Worm (Caenorhabditis elegans) whole organism, young adult: ENCODE measurements around the gene sri-60.
A peak's percentile ranks its signal among the peaks of the same experiment; 100 is the strongest.
"Not testable (repeated sequence)": the region's sequence is repeated elsewhere in the genome, so short reads cannot be mapped to it uniquely, and the experiment has no call there.

ENCODE experiments used
- B0019.2 ChIP-seq: fragments of 200-800 bp; sonication (Bioruptor generic); conservative IDR thresholded peaks from 2 replicates; pipeline ENCODE4 v1.3.6; 2022; ENCODE audit warnings: missing genetic modification reagents, missing genetic modification characterization, missing compliant biosample characterization
- B0336.3 ChIP-seq: fragments of 200-800 bp; sonication (Bioruptor generic); IDR thresholded peaks from 2 replicates; pipeline ENCODE4 v1.3.6; 2022; ENCODE audit warnings: missing genetic modification characterization, missing compliant biosample characterization
- C06A6.2 ChIP-seq: fragments of 200-800 bp; sonication (Bioruptor generic); conservative IDR thresholded peaks from 2 replicates; pipeline ENCODE4 v1.3.6; 2022; ENCODE audit warnings: missing genetic modification characterization, missing compliant biosample characterization
- F10E7.11 ChIP-seq: sonication (generic microtip); optimal IDR thresholded peaks from 2 replicates; lab custom pipeline; 2017; ENCODE audit warnings: mild to moderate bottlenecking, missing genetic modification characterization, moderate library complexity, missing compliant biosample characterization
- F23B12.7 ChIP-seq: sonication (generic microtip); optimal IDR thresholded peaks from 2 replicates; lab custom pipeline; 2017; ENCODE audit warnings: missing genetic modification characterization, mild to moderate bottlenecking, missing compliant biosample characterization, antibody characterized with exemption, moderate library complexity; ENCODE audit not compliant: insufficient read depth
- F33H1.4 ChIP-seq: fragments of 200-800 bp; sonication (Bioruptor generic); IDR thresholded peaks from 2 replicates; pipeline ENCODE4 v1.3.6; 2022; ENCODE audit warnings: missing genetic modification reagents, missing genetic modification characterization, missing compliant biosample characterization
- F39B2.1 ChIP-seq: fragments of 200-800 bp; sonication (Bioruptor generic); IDR thresholded peaks from 2 replicates; pipeline ENCODE4 v1.3.6; 2022; ENCODE audit warnings: missing genetic modification reagents, missing genetic modification characterization, missing compliant biosample characterization
- ZK185.1 ChIP-seq: sonication (generic microtip); optimal IDR thresholded peaks from 2 replicates; lab custom pipeline; 2016; ENCODE audit warnings: mild to moderate bottlenecking, missing genetic modification characterization, missing compliant biosample characterization; ENCODE audit not compliant: poor library complexity, severe bottlenecking
- aptf-2 ChIP-seq: fragments of 200-800 bp; sonication (Bioruptor generic); conservative IDR thresholded peaks from 2 replicates; pipeline ENCODE4 v1.3.6; 2022; ENCODE audit warnings: missing genetic modification reagents, missing genetic modification characterization, missing compliant biosample characterization
- atf-7 ChIP-seq: sonication (generic microtip); optimal IDR thresholded peaks from 2 replicates; lab custom pipeline; 2017; ENCODE audit warnings: mild to moderate bottlenecking, missing genetic modification characterization, missing compliant biosample characterization
- athp-1 ChIP-seq: sonication (generic microtip); optimal IDR thresholded peaks from 2 replicates; lab custom pipeline; 2017; ENCODE audit warnings: mild to moderate bottlenecking, missing genetic modification characterization, missing compliant biosample characterization
- ceh-100 ChIP-seq: fragments of 200-800 bp; sonication (Bioruptor generic); IDR thresholded peaks from 2 replicates; pipeline ENCODE4 v1.3.6; 2022; ENCODE audit warnings: missing genetic modification reagents, missing genetic modification characterization, missing compliant biosample characterization
- ceh-27 ChIP-seq: fragments of 200-800 bp; sonication (Bioruptor generic); optimal IDR thresholded peaks from 2 replicates; lab custom pipeline; 2018; ENCODE audit warnings: mild to moderate bottlenecking, missing genetic modification characterization, moderate library complexity, missing compliant biosample characterization
- ceh-40 ChIP-seq: fragments of 200-800 bp; sonication (Bioruptor generic); IDR thresholded peaks from 2 replicates; pipeline ENCODE4 v1.3.6; 2022; ENCODE audit warnings: missing genetic modification characterization, missing compliant biosample characterization
- dox-1 ChIP-seq: fragments of 200-800 bp; sonication (Bioruptor generic); IDR thresholded peaks from 2 replicates; pipeline ENCODE4 v1.3.6; 2022; ENCODE audit warnings: missing genetic modification reagents, missing genetic modification characterization, missing compliant biosample characterization
- efl-1 ChIP-seq: fragments of 150-350 bp; optimal IDR thresholded peaks from 2 replicates; lab custom pipeline; 2014; ENCODE audit warnings: missing biosample characterization, missing genetic modification reagents, missing genetic modification characterization
- ekl-4 ChIP-seq: fragments of 200-800 bp; sonication (Bioruptor generic); IDR thresholded peaks from 2 replicates; pipeline ENCODE4 v1.3.6; 2022; ENCODE audit warnings: missing genetic modification reagents, missing genetic modification characterization, missing compliant biosample characterization
- hlh-12 ChIP-seq: sonication (generic microtip); optimal IDR thresholded peaks from 2 replicates; lab custom pipeline; 2016; ENCODE audit warnings: missing genetic modification characterization, missing compliant biosample characterization
- hmg-1.2 ChIP-seq: fragments of 200-800 bp; sonication (Bioruptor generic); IDR thresholded peaks from 2 replicates; pipeline ENCODE4 v1.3.6; 2022; ENCODE audit warnings: missing genetic modification reagents, missing genetic modification characterization, missing compliant biosample characterization
- hrde-1 ChIP-seq: sonication (generic microtip); optimal IDR thresholded peaks from 2 replicates; lab custom pipeline; 2016; ENCODE audit warnings: missing genetic modification characterization, mild to moderate bottlenecking, missing compliant biosample characterization, moderate library complexity, missing genotype, missing genetic modification reagents, borderline replicate concordance
- let-607 ChIP-seq, 2 experiments: fragments of 200-800 bp in 1 of 2; sonication (Bioruptor generic) in 1 of 2; sonication (generic microtip) in 1 of 2; optimal IDR thresholded peaks; 2 replicates each; lab custom pipeline; 2016 to 2018; ENCODE audit warnings: mild to moderate bottlenecking in 2 of 2, missing compliant biosample characterization in 2 of 2, missing genetic modification characterization in 2 of 2, moderate library complexity in 2 of 2, missing genotype in 1 of 2
- lir-1 ChIP-seq: fragments of 200-800 bp; sonication (Bioruptor generic); conservative IDR thresholded peaks from 2 replicates; pipeline ENCODE4 v1.3.6; 2022; ENCODE audit warnings: missing genetic modification reagents, missing genetic modification characterization, missing compliant biosample characterization
- lsl-1 ChIP-seq: fragments of 200-800 bp; sonication (Bioruptor generic); optimal IDR thresholded peaks from 2 replicates; lab custom pipeline; 2018; ENCODE audit warnings: mild to moderate bottlenecking, missing genetic modification characterization, moderate library complexity, missing compliant biosample characterization
- madf-3 ChIP-seq: fragments of 200-800 bp; sonication (Bioruptor generic); IDR thresholded peaks from 2 replicates; pipeline ENCODE4 v1.3.6; 2022; ENCODE audit warnings: missing genetic modification reagents, missing genetic modification characterization, missing compliant biosample characterization
- madf-6 ChIP-seq: fragments of 200-800 bp; sonication (Bioruptor generic); IDR thresholded peaks from 2 replicates; pipeline ENCODE4 v1.3.6; 2022; ENCODE audit warnings: missing genetic modification reagents, missing genetic modification characterization, missing compliant biosample characterization
- madf-8 ChIP-seq: fragments of 200-800 bp; sonication (Bioruptor generic); conservative IDR thresholded peaks from 2 replicates; pipeline ENCODE4 v1.3.6; 2022; ENCODE audit warnings: missing genetic modification reagents, missing genetic modification characterization, missing compliant biosample characterization
- mcd-1 ChIP-seq: fragments of 200-800 bp; sonication (Bioruptor generic); IDR thresholded peaks from 2 replicates; pipeline ENCODE4 v1.3.6; 2022; ENCODE audit warnings: missing genetic modification reagents, missing genetic modification characterization, missing compliant biosample characterization
- nhr-80 ChIP-seq: sonication (generic microtip); optimal IDR thresholded peaks from 2 replicates; lab custom pipeline; 2016; ENCODE audit warnings: missing genetic modification characterization, missing compliant biosample characterization
- nhr-90 ChIP-seq: sonication (generic microtip); optimal IDR thresholded peaks from 2 replicates; lab custom pipeline; 2016; ENCODE audit warnings: missing genotype, mild to moderate bottlenecking, missing genetic modification characterization, missing compliant biosample characterization
- pha-4 ChIP-seq: fragments of 150-350 bp; sonication (generic microtip); optimal IDR thresholded peaks from 2 replicates; lab custom pipeline; 2014; ENCODE audit warnings: missing biosample characterization, missing genetic modification reagents, missing genetic modification characterization
- rcor-1 ChIP-seq: fragments of 200-800 bp; sonication (Bioruptor generic); IDR thresholded peaks from 2 replicates; pipeline ENCODE4 v1.3.6; 2022; ENCODE audit warnings: missing genetic modification reagents, missing genetic modification characterization, missing compliant biosample characterization
- rec-8 ChIP-seq, 2 experiments: sonication (generic microtip); optimal IDR thresholded peaks; 2 replicates each; lab custom pipeline; 2016; ENCODE audit warnings: mild to moderate bottlenecking in 2 of 2, missing genetic modification characterization in 2 of 2, missing genetic modification reagents in 2 of 2, missing genotype in 2 of 2, missing biosample characterization in 1 of 2, missing compliant biosample characterization in 1 of 2, moderate library complexity in 1 of 2
- rpc-1 ChIP-seq, 2 experiments: fragments of 150-350 bp in 1 of 2; sonication (generic microtip) in 1 of 2; optimal IDR thresholded peaks; 2 replicates each; lab custom pipeline; 2014 to 2018; ENCODE audit warnings: missing biosample characterization in 1 of 2, missing genetic modification characterization in 1 of 2, missing genetic modification reagents in 1 of 2, missing genotype in 1 of 2
- sea-2 ChIP-seq: fragments of 200-800 bp; sonication (Bioruptor generic); IDR thresholded peaks from 2 replicates; pipeline ENCODE4 v1.3.6; 2022; ENCODE audit warnings: missing genetic modification characterization, missing compliant biosample characterization
- snpc-1.3 ChIP-seq: sonication (generic microtip); optimal IDR thresholded peaks from 2 replicates; lab custom pipeline; 2017; ENCODE audit warnings: missing genetic modification characterization, mild to moderate bottlenecking, missing compliant biosample characterization, antibody characterized with exemption, moderate library complexity, missing genotype, missing genetic modification reagents; ENCODE audit not compliant: insufficient read depth
- snpc-4 ChIP-seq, 5 experiments: fragments of 150-350 bp in 1 of 5; sonication (generic microtip) in 4 of 5; optimal IDR thresholded peaks; 2 replicates each; lab custom pipeline; 2014 to 2018; ENCODE audit warnings: missing genetic modification characterization in 5 of 5, missing biosample characterization in 3 of 5, antibody characterized with exemption in 2 of 5, mild to moderate bottlenecking in 2 of 5, missing compliant biosample characterization in 2 of 5, missing genotype in 2 of 5, moderate library complexity in 2 of 5, missing genetic modification reagents in 1 of 5
- xnd-1 ChIP-seq: sonication (generic microtip); optimal IDR thresholded peaks from 2 replicates; lab custom pipeline; 2016; ENCODE audit warnings: missing genotype, missing genetic modification reagents, missing genetic modification characterization, missing compliant biosample characterization
- ztf-18 ChIP-seq: sonication (generic microtip); optimal IDR thresholded peaks from 2 replicates; lab custom pipeline; 2016; ENCODE audit warnings: missing genotype, mild to moderate bottlenecking, missing genetic modification characterization, missing compliant biosample characterization
- ztf-28 ChIP-seq: fragments of 200-800 bp; sonication (Bioruptor generic); IDR thresholded peaks from 2 replicates; pipeline ENCODE4 v1.3.6; 2022; ENCODE audit warnings: missing genetic modification reagents, missing genetic modification characterization, missing compliant biosample characterization

Gene sri-60

ce11 chrII:2677534-2678168 lies 25.0 kb downstream of the sri-60 start, which contains the start of gene F22E5.17:
F22E5.17 (plus strand) TSS chrII:2678041.
- TF ChIP-seq rcor-1 (GFP tag; lab: Robert Waterston, UW) (no peak), hrde-1 (tag; lab: Kevin White, UChicago) (no peak), snpc-4 (GFP tag; optimal IDR thresholded peaks at IDR 0.05; lab: Kevin White, UChicago) (no peak), snpc-4 (tag; optimal IDR thresholded peaks at IDR 0.05; lab: Kevin White, UChicago) (peak in 1 of 4 experiments; percentile 36), snpc-1.3 (tag; lab: Kevin White, UChicago) (no peak), rpc-1 (optimal IDR thresholded peaks at IDR 0.05; lab: Kevin White, UChicago) (no peak), rpc-1 (tag; optimal IDR thresholded peaks at IDR 0.05; lab: Kevin White, UChicago) (no peak), madf-8 (GFP tag; lab: Robert Waterston, UW) (peak; percentile 62), efl-1 (peak; percentile 63), madf-6 (GFP tag; lab: Robert Waterston, UW) (peak; percentile 74), hlh-12 (tag; lab: Kevin White, UChicago) (no peak), ztf-28 (no peak), dox-1 (GFP tag; lab: Robert Waterston, UW) (0 out of 2 replicates have a peak, but pooled peaks have one; percentile 17), ekl-4 (GFP tag; lab: Robert Waterston, UW) (0 out of 2 replicates have a peak, but pooled peaks have one; percentile 10), lir-1 (GFP tag; lab: Robert Waterston, UW) (no peak), atf-7 (tag; lab: Kevin White, UChicago) (peak; percentile 36), nhr-80 (tag; lab: Kevin White, UChicago) (peak; percentile 84), let-607 (tag; optimal IDR thresholded peaks at IDR 0.05; lab: Kevin White, UChicago) (no peak), ceh-40 (GFP tag; lab: Robert Waterston, UW) (no peak), aptf-2 (peak; percentile 77)

ce11 chrII:2673534-2673933 lies 29.1 kb downstream of the sri-60 start, which contains the start of the genes F22E5.20 and F22E5.1:
F22E5.20 (minus strand) TSS chrII:2673634.
F22E5.1 (plus strand) TSS chrII:2673775.
- not testable (repeated sequence) for TF ChIP-seq B0336.3 (GFP tag; lab: Robert Waterston, UW); rec-8 (tag; optimal IDR thresholded peaks at IDR 0.05; lab: Kevin White, UChicago); ZK185.1 (tag; lab: Kevin White, UChicago)

- TF ChIP-seq ekl-4 (GFP tag; lab: Robert Waterston, UW); hmg-1.2 (GFP tag; lab: Robert Waterston, UW); xnd-1 (tag; lab: Kevin White, UChicago): not testable (repeated sequence)
Observed at ce11 chrII:2672320-2672719, 30.3 kb downstream of the sri-60 start, which contains the start of gene sri-57. sri-57 (minus strand) TSS chrII:2672420.

ce11 chrII:2665606-2666005 lies 37.1 kb downstream of the sri-60 start, which contains the start of gene F22E5.22:
F22E5.22 (plus strand) TSS chrII:2665906.
- TF ChIP-seq lir-1 (GFP tag; lab: Robert Waterston, UW) (no peak), sea-2 (GFP tag; lab: Robert Waterston, UW) (no peak), madf-3 (GFP tag; lab: Robert Waterston, UW) (no peak), B0019.2 (GFP tag; lab: Robert Waterston, UW) (no peak), F33H1.4 (GFP tag; lab: Robert Waterston, UW) (no peak), ceh-100 (GFP tag; lab: Robert Waterston, UW) (no peak), rec-8 (tag; optimal IDR thresholded peaks at IDR 0.05; lab: Kevin White, UChicago) (no peak), ztf-18 (no peak), F23B12.7 (no peak), ceh-27 (GFP tag; lab: Kevin White, UChicago) (no peak), F10E7.11 (tag; lab: Kevin White, UChicago) (no peak), F39B2.1 (GFP tag; lab: Robert Waterston, UW) (no peak), pha-4 (tag; lab: Kevin White, UChicago) (no peak), ceh-40 (GFP tag; lab: Robert Waterston, UW) (no peak), lsl-1 (GFP tag; lab: Kevin White, UChicago) (no peak), athp-1 (tag; lab: Kevin White, UChicago) (no peak), C06A6.2 (GFP tag; lab: Robert Waterston, UW) (no peak), rcor-1 (GFP tag; lab: Robert Waterston, UW) (no peak), mcd-1 (no peak), nhr-90 (tag; lab: Kevin White, UChicago) (no peak)
